Fruit fly (Drosophila melanogaster): ENCODE measurements around the gene RYa-R.

- TF ChIP-seq tna (GFP tag; IDR thresholded peaks at IDR 0.05; ENCODE audit: partially characterized antibody): no peak
- TF ChIP-seq Hr51 (GFP tag; optimal IDR thresholded peaks at IDR 0.05): no peak
- TF ChIP-seq klu (GFP tag; IDR thresholded peaks at IDR 0.05): no peak
- no peak for TF ChIP-seq CG15696 (tag; optimal IDR thresholded peaks at IDR 0.05)
- TF ChIP-seq CG2678 (tag; optimal IDR thresholded peaks at IDR 0.05): no peak
- TF ChIP-seq Doc3 (GFP tag; IDR thresholded peaks at IDR 0.05; ENCODE audit: partially characterized antibody): no peak
- no peak for TF ChIP-seq Sox102F (GFP tag; optimal IDR thresholded peaks at IDR 0.05)
- TF ChIP-seq CG12942 (GFP tag; optimal IDR thresholded peaks at IDR 0.05): no peak
Measured at dm6 chr3R:27040044-27040443, 43.3 kb downstream of the RYa-R start.

Measured in whole organism, embryonic.